Worm (Caenorhabditis elegans): ENCODE measurements around the gene mlh-1.

DNA sequence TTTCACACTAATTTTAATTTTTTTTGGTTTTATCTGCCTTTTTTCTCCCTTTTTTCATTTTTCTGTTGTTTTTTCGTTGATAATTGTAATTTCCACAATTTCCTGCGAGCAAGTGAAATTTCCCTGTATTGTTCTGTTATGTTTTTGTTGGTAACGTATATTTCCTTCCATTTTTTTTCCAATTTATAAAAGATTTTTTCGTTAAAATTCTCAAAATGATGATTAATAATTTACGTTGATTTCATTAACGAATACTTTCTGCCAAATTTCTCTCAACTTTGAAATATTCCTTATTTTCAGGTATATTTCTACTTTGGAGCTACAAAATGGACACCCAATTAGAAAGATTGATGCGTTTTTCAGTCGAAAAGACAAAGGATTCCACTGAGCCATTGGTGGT, 11.9 kb downstream of the mlh-1 start, which contains the start of gene T28A8.8:
- TF ChIP-seq ztf-16 (tag; optimal IDR thresholded peaks at IDR 0.05) (no peak), ceh-34 (tag; optimal IDR thresholded peaks at IDR 0.05) (no peak), hlh-30 (tag; optimal IDR thresholded peaks at IDR 0.05; ENCODE audit: insufficient read depth) (no peak)

Data from whole organism, late embryonic.